Fruit fly (Drosophila melanogaster) whole organism, embryonic: ENCODE results near the gene CG44158.
A peak's percentile ranks its signal among the peaks of the same experiment; 100 is the strongest.

Experiments used
- Awh ChIP-seq: fragments of 200-800 bp; sonication (Bioruptor generic); IDR thresholded peaks from 2 replicates; pipeline ENCODE4, ENCODE4 v1.3.6; 2022; ENCODE audit warnings: missing biosample characterization, missing genetic modification characterization
- BEAF-32 ChIP-seq: fragments of 200-800 bp; sonication (Bioruptor generic); optimal IDR thresholded peaks from 3 replicates; lab custom pipeline; 2017; ENCODE audit warnings: missing biosample characterization, missing genetic modification characterization, mild to moderate bottlenecking, moderate library complexity, missing genetic modification reagents
- Bteb2 ChIP-seq: fragments of 200-800 bp; sonication (Bioruptor generic); optimal IDR thresholded peaks from 2 replicates; lab custom pipeline; 2016; ENCODE audit warnings: missing biosample characterization, missing genetic modification characterization
- C15 ChIP-seq: fragments of 200-800 bp; sonication (Bioruptor generic); IDR thresholded peaks from 3 replicates; pipeline ENCODE4 v1.3.6; 2022; ENCODE audit warnings: missing biosample characterization, missing genetic modification characterization
- CG10147 ChIP-seq: fragments of 200-800 bp; sonication (Bioruptor generic); optimal IDR thresholded peaks from 2 replicates; lab custom pipeline; 2019; ENCODE audit warnings: missing biosample characterization, mild to moderate bottlenecking, missing genetic modification characterization, moderate library complexity
- CG10267 ChIP-seq: fragments of 200-800 bp; sonication (Bioruptor generic); optimal IDR thresholded peaks from 2 replicates; lab custom pipeline; 2018; ENCODE audit warnings: missing biosample characterization, mild to moderate bottlenecking, missing genetic modification characterization, moderate library complexity
- CG11695 ChIP-seq: fragments of 200-800 bp; sonication (Bioruptor generic); IDR thresholded peaks from 3 replicates; pipeline ENCODE4 v1.3.6; 2022; ENCODE audit warnings: missing biosample characterization, missing genetic modification characterization
- CG12659 ChIP-seq: fragments of 200-800 bp; sonication (Bioruptor generic); optimal IDR thresholded peaks from 3 replicates; lab custom pipeline; 2017; ENCODE audit warnings: mild to moderate bottlenecking, missing biosample characterization, missing genetic modification reagents, missing genetic modification characterization
- CG15514 ChIP-seq: fragments of 200-800 bp; sonication (Bioruptor generic); optimal IDR thresholded peaks from 3 replicates; lab custom pipeline; 2017; ENCODE audit warnings: missing biosample characterization, missing genetic modification characterization, mild to moderate bottlenecking, moderate library complexity, missing genetic modification reagents
- CG15696 ChIP-seq: fragments of 200-800 bp; sonication (Bioruptor generic); optimal IDR thresholded peaks from 2 replicates; lab custom pipeline; 2019; ENCODE audit warnings: missing biosample characterization, mild to moderate bottlenecking, missing genetic modification characterization, moderate library complexity
- CG17186 ChIP-seq: fragments of 200-800 bp; sonication (Bioruptor generic); optimal IDR thresholded peaks from 3 replicates; lab custom pipeline; 2017; ENCODE audit warnings: missing biosample characterization, missing genetic modification reagents, missing genetic modification characterization
- CG17385 ChIP-seq: fragments of 200-800 bp; sonication (Bioruptor generic); optimal IDR thresholded peaks from 3 replicates; lab custom pipeline; 2018; ENCODE audit warnings: missing biosample characterization, mild to moderate bottlenecking, missing genetic modification characterization
- CG18619 ChIP-seq: fragments of 200-800 bp; sonication (Bioruptor generic); optimal IDR thresholded peaks from 3 replicates; lab custom pipeline; 2017; ENCODE audit warnings: missing biosample characterization, mild to moderate bottlenecking, missing genetic modification characterization
- CG2116 ChIP-seq: fragments of 200-800 bp; sonication (Bioruptor generic); optimal IDR thresholded peaks from 3 replicates; lab custom pipeline; 2018; ENCODE audit warnings: missing biosample characterization, mild to moderate bottlenecking, missing genetic modification characterization
- CG31224 ChIP-seq: fragments of 200-800 bp; sonication (Bioruptor generic); IDR thresholded peaks from 2 replicates; pipeline ENCODE4 v1.3.6; 2022; ENCODE audit warnings: missing biosample characterization, missing genetic modification characterization
- CG31388 ChIP-seq: fragments of 200-800 bp; sonication (Bioruptor generic); optimal IDR thresholded peaks from 2 replicates; lab custom pipeline; 2016; ENCODE audit warnings: missing biosample characterization, missing genetic modification characterization
- CG33557 ChIP-seq: fragments of 200-800 bp; sonication (Bioruptor generic); optimal IDR thresholded peaks from 2 replicates; lab custom pipeline; 2019; ENCODE audit warnings: missing biosample characterization, mild to moderate bottlenecking, missing genetic modification characterization, moderate library complexity
- CG9817 ChIP-seq: fragments of 200-800 bp; sonication (Bioruptor generic); optimal IDR thresholded peaks from 2 replicates; lab custom pipeline; 2018; ENCODE audit warnings: missing biosample characterization, mild to moderate bottlenecking, missing genetic modification characterization, moderate library complexity
- CG9932 ChIP-seq: fragments of 200-800 bp; sonication (Bioruptor generic); IDR thresholded peaks from 2 replicates; pipeline ENCODE4 v1.3.6; 2022; ENCODE audit warnings: missing biosample characterization, missing genetic modification characterization
- CTCF ChIP-seq: fragments of 200-800 bp; sonication (Bioruptor generic); optimal IDR thresholded peaks from 2 replicates; lab custom pipeline; 2017; ENCODE audit warnings: missing biosample characterization, mild to moderate bottlenecking, missing genetic modification characterization, moderate library complexity
- Dad ChIP-seq: fragments of 200-800 bp; sonication (Bioruptor generic); optimal IDR thresholded peaks from 3 replicates; lab custom pipeline; 2016; ENCODE audit warnings: missing biosample characterization, missing genetic modification characterization
- Ets97D ChIP-seq: fragments of 200-800 bp; sonication (Bioruptor generic); optimal IDR thresholded peaks from 3 replicates; lab custom pipeline; 2016; ENCODE audit warnings: missing biosample characterization, missing genetic modification characterization
- Gug ChIP-seq: fragments of 200-800 bp; sonication (Bioruptor generic); IDR thresholded peaks from 4 replicates; pipeline ENCODE4 v1.3.6; 2022; ENCODE audit warnings: missing biosample characterization, missing genetic modification characterization
- HLH3B ChIP-seq: fragments of 200-800 bp; sonication (Bioruptor generic); IDR thresholded peaks from 2 replicates; pipeline ENCODE4 v1.3.6; 2022; ENCODE audit warnings: missing biosample characterization, missing genetic modification characterization
- Hey ChIP-seq: fragments of 200-800 bp; sonication (Bioruptor generic); optimal IDR thresholded peaks from 3 replicates; lab custom pipeline; 2018; ENCODE audit warnings: missing biosample characterization, mild to moderate bottlenecking, missing genetic modification characterization
- HmgD ChIP-seq: fragments of 200-800 bp; sonication (Bioruptor generic); optimal IDR thresholded peaks from 3 replicates; lab custom pipeline; 2016; ENCODE audit warnings: missing biosample characterization, missing genetic modification characterization
- Kr ChIP-seq: fragments of 200-800 bp; sonication (Bioruptor generic); optimal IDR thresholded peaks from 2 replicates; lab custom pipeline; 2017; ENCODE audit warnings: missing biosample characterization, mild to moderate bottlenecking, missing genetic modification characterization
- Lhr ChIP-seq: fragments of 200-800 bp; sonication (Bioruptor generic); optimal IDR thresholded peaks from 3 replicates; lab custom pipeline; 2017; ENCODE audit warnings: mild to moderate bottlenecking, missing biosample characterization, missing genetic modification reagents, missing genetic modification characterization
- MBD-R2 ChIP-seq: fragments of 200-800 bp; sonication (Bioruptor generic); IDR thresholded peaks from 2 replicates; pipeline ENCODE4 v1.3.6; 2022; ENCODE audit warnings: missing biosample characterization, missing genetic modification characterization
- MESR4 ChIP-seq: fragments of 200-800 bp; sonication (Bioruptor generic); optimal IDR thresholded peaks from 2 replicates; lab custom pipeline; 2018; ENCODE audit warnings: missing biosample characterization, mild to moderate bottlenecking, missing genetic modification characterization, moderate library complexity
- Mad ChIP-seq: fragments of 200-800 bp; sonication (Bioruptor generic); optimal IDR thresholded peaks from 2 replicates; lab custom pipeline; 2016; ENCODE audit warnings: missing biosample characterization, missing genetic modification characterization
- Max ChIP-seq: fragments of 200-800 bp; sonication (Bioruptor generic); optimal IDR thresholded peaks from 2 replicates; lab custom pipeline; 2016; ENCODE audit warnings: missing biosample characterization, mild to moderate bottlenecking, missing genetic modification characterization
- Meics ChIP-seq: fragments of 200-800 bp; sonication (Bioruptor generic); optimal IDR thresholded peaks from 2 replicates; lab custom pipeline; 2017; ENCODE audit warnings: missing biosample characterization, mild to moderate bottlenecking, missing genetic modification characterization
- Sin3A ChIP-seq: fragments of >200 bp; optimal IDR thresholded peaks from 2 replicates; lab custom pipeline; 2018
- TFAM ChIP-seq: fragments of 200-800 bp; sonication (Bioruptor generic); optimal IDR thresholded peaks from 2 replicates; lab custom pipeline; 2017; ENCODE audit warnings: missing biosample characterization, missing genetic modification characterization, inconsistent platforms
- Xrp1 ChIP-seq: fragments of 200-800 bp; sonication (Bioruptor generic); IDR thresholded peaks from 2 replicates; pipeline ENCODE4 v1.3.6; 2022; ENCODE audit warnings: missing biosample characterization, missing genetic modification characterization
- dmrt11E ChIP-seq: fragments of 200-800 bp; sonication (Bioruptor generic); optimal IDR thresholded peaks from 3 replicates; lab custom pipeline; 2018; ENCODE audit warnings: missing biosample characterization, mild to moderate bottlenecking, missing genetic modification characterization, moderate library complexity
- exex ChIP-seq: fragments of 200-800 bp; sonication (Bioruptor generic); optimal IDR thresholded peaks from 4 replicates; lab custom pipeline; 2018; ENCODE audit warnings: missing biosample characterization, mild to moderate bottlenecking, missing genetic modification characterization, moderate library complexity
- grn ChIP-seq: fragments of 200-800 bp; sonication (Bioruptor generic); optimal IDR thresholded peaks from 3 replicates; lab custom pipeline; 2017; ENCODE audit warnings: missing biosample characterization, missing genetic modification characterization
- hb ChIP-seq: fragments of 200-800 bp; sonication (Bioruptor generic); IDR thresholded peaks from 3 replicates; pipeline ENCODE4 v1.3.6; 2022; ENCODE audit warnings: missing biosample characterization, missing genetic modification characterization; ENCODE audit not compliant: partially characterized antibody
- hkb ChIP-seq, 2 experiments: fragments of 200-800 bp in 1 of 2; fragments of >200 bp in 1 of 2; sonication (Bioruptor generic) in 1 of 2; IDR thresholded peaks in 1 of 2; optimal IDR thresholded peaks in 1 of 2; 2 replicates each; pipeline versions ENCODE4 v1.3.6 to Lab custom; 2017 to 2022; ENCODE audit warnings: missing biosample characterization in 1 of 2, missing genetic modification characterization in 1 of 2
- kay ChIP-seq: fragments of 200-800 bp; sonication (Bioruptor generic); optimal IDR thresholded peaks from 2 replicates; lab custom pipeline; 2016; ENCODE audit warnings: missing biosample characterization, missing genetic modification characterization
- nerfin-2 ChIP-seq: fragments of 200-800 bp; sonication (Bioruptor generic); IDR thresholded peaks from 2 replicates; pipeline ENCODE4 v1.3.6; 2022; ENCODE audit warnings: missing biosample characterization, missing genetic modification characterization; ENCODE audit not compliant: partially characterized antibody
- onecut ChIP-seq: fragments of 200-800 bp; sonication (Bioruptor generic); IDR thresholded peaks from 2 replicates; pipeline ENCODE4 v1.3.6; 2022; ENCODE audit warnings: missing biosample characterization, missing genetic modification characterization
- psq ChIP-seq: fragments of 200-800 bp; sonication (Bioruptor generic); optimal IDR thresholded peaks from 2 replicates; lab custom pipeline; 2017; ENCODE audit warnings: missing biosample characterization, missing genetic modification characterization
- pzg ChIP-seq: fragments of 200-800 bp; sonication (Bioruptor generic); optimal IDR thresholded peaks from 3 replicates; lab custom pipeline; 2018; ENCODE audit warnings: missing biosample characterization, mild to moderate bottlenecking, missing genetic modification characterization, moderate library complexity
- sens ChIP-seq: fragments of 200-800 bp; sonication (Bioruptor generic); peaks from one replicate; lab custom pipeline; 2016; ENCODE audit warnings: missing biosample characterization, missing genetic modification characterization
- sima ChIP-seq: fragments of 200-800 bp; sonication (Bioruptor generic); optimal IDR thresholded peaks from 2 replicates; lab custom pipeline; 2016; ENCODE audit warnings: missing biosample characterization, missing genetic modification characterization
- sisA ChIP-seq: fragments of 200-800 bp; sonication (Bioruptor generic); IDR thresholded peaks from 2 replicates; pipeline ENCODE4 v1.3.6; 2022; ENCODE audit warnings: missing biosample characterization, missing genetic modification characterization
- slbo ChIP-seq: fragments of 200-800 bp; sonication (Bioruptor generic); IDR thresholded peaks from 2 replicates; pipeline ENCODE4 v1.3.6; 2022; ENCODE audit warnings: missing biosample characterization, missing genetic modification characterization
- toy ChIP-seq: fragments of 200-800 bp; sonication (Bioruptor generic); IDR thresholded peaks from 2 replicates; pipeline ENCODE4 v1.3.6; 2022; ENCODE audit warnings: missing biosample characterization, missing genetic modification characterization

Gene CG44158

dm6 chr3R:18198518-18199118 is 10.0 kb upstream of the CG44158 start (continued):
- TF ChIP-seq CG9932 (GFP tag; lab: Robert Waterston, UW): no peak
- peak; percentile 16 for TF ChIP-seq sima (GFP tag; lab: Kevin White, UChicago)
- no peak for TF ChIP-seq CG31224
- TF ChIP-seq CG17385 (GFP tag; lab: Kevin White, UChicago): no peak
- peak; percentile 39 for TF ChIP-seq dmrt11E
- TF ChIP-seq sisA (GFP tag; lab: Robert Waterston, UW): no peak
- TF ChIP-seq hkb (optimal IDR thresholded peaks at IDR 0.05; lab: Kevin White, UChicago): no peak
- no peak for TF ChIP-seq hkb (GFP tag; IDR thresholded peaks at IDR 0.05; lab: Robert Waterston, UW)
- TF ChIP-seq grn: peak; percentile 56
- TF ChIP-seq CG9817: no peak
- peak; percentile 17 for TF ChIP-seq Kr (GFP tag; lab: Kevin White, UChicago)
- TF ChIP-seq CG18619 (GFP tag; lab: Kevin White, UChicago): peak; percentile 6
- no peak for TF ChIP-seq CG33557 (GFP tag; lab: Kevin White, UChicago)
- no peak for TF ChIP-seq C15 (GFP tag; lab: Robert Waterston, UW)
- TF ChIP-seq slbo (GFP tag; lab: Robert Waterston, UW): no peak
- no peak for TF ChIP-seq MBD-R2 (GFP tag; lab: Robert Waterston, UW)
- TF ChIP-seq Lhr: no peak
- TF ChIP-seq Meics (GFP tag; lab: Kevin White, UChicago): peak; percentile 33
- peak; percentile 47 for TF ChIP-seq Hey (tag; lab: Kevin White, UChicago)
- peak; percentile 37 for TF ChIP-seq kay (GFP tag; lab: Kevin White, UChicago)
- no peak for TF ChIP-seq CG11695
- TF ChIP-seq toy (GFP tag; lab: Robert Waterston, UW): no peak
- TF ChIP-seq BEAF-32: no peak
- peak; percentile 1 for TF ChIP-seq Bteb2 (GFP tag; lab: Kevin White, UChicago)
- no peak for TF ChIP-seq HmgD
- TF ChIP-seq Awh: no peak
- no peak for TF ChIP-seq exex (tag; lab: Kevin White, UChicago)
- no peak for TF ChIP-seq Xrp1 (GFP tag; lab: Robert Waterston, UW)
- TF ChIP-seq TFAM (GFP tag; lab: Kevin White, UChicago): no peak
- no peak for TF ChIP-seq nerfin-2 (GFP tag; lab: Robert Waterston, UW)

dm6 chr3R:18199177-18199884 is 9.2 kb upstream of the CG44158 start, which contains the start of the genes Ssdp and CG7985:
Gene Ssdp (minus strand): TSS chr3R:18199595.
Gene CG7985 (plus strand): TSS chr3R:18199857.
- peak; percentile 24 for TF ChIP-seq Max (GFP tag; lab: Kevin White, UChicago)
- TF ChIP-seq CG10267: peak; percentile 8
- TF ChIP-seq Mad (GFP tag; lab: Kevin White, UChicago): peak; percentile 9
- TF ChIP-seq Sin3A (lab: Kevin White, UChicago): peak; percentile 91
- TF ChIP-seq hb: no peak
- TF ChIP-seq Gug (GFP tag; lab: Robert Waterston, UW): no peak
- TF ChIP-seq CG15514 (GFP tag; lab: Kevin White, UChicago): peak; percentile 60
- peak; percentile 16 for TF ChIP-seq CTCF (GFP tag; lab: Kevin White, UChicago)
- peak; percentile 66 for TF ChIP-seq Ets97D (GFP tag; lab: Kevin White, UChicago)
- peak; percentile 71 for TF ChIP-seq CG2116
- no peak for TF ChIP-seq Dad (GFP tag; lab: Kevin White, UChicago)
- no peak for TF ChIP-seq CG17186
- peak; percentile 80 for TF ChIP-seq MESR4 (GFP tag; lab: Kevin White, UChicago)
- peak; percentile 12 for TF ChIP-seq CG10147 (GFP tag; lab: Kevin White, UChicago)
- TF ChIP-seq HLH3B (GFP tag; lab: Robert Waterston, UW): no peak
- TF ChIP-seq psq (GFP tag; lab: Kevin White, UChicago): peak; percentile 92
- no peak for TF ChIP-seq CG15696
- peak; percentile 86 for TF ChIP-seq onecut (GFP tag; lab: Robert Waterston, UW)
- peak; percentile 14 for TF ChIP-seq sens (GFP tag; lab: Kevin White, UChicago)
- no peak for TF ChIP-seq CG31388 (GFP tag; lab: Kevin White, UChicago)
- TF ChIP-seq pzg (GFP tag; lab: Kevin White, UChicago): peak; percentile 87
- peak; percentile 74 for TF ChIP-seq CG12659 (GFP tag; lab: Kevin White, UChicago)
